Fruit fly (Drosophila melanogaster) whole organism, pupa: Measurements from ENCODE around the gene unc-119.

ENCODE experiments used
- CG10348 ChIP-seq: fragments of 200-800 bp; sonication (Bioruptor generic); IDR thresholded peaks from 2 replicates; pipeline ENCODE4 v1.3.6; 2022; ENCODE audit warnings: missing biosample characterization, missing genetic modification characterization
- CG17806 ChIP-seq: fragments of 200-800 bp; sonication (Bioruptor generic); optimal IDR thresholded peaks from 2 replicates; lab custom pipeline; 2018; ENCODE audit warnings: missing biosample characterization, mild to moderate bottlenecking, missing genetic modification characterization, moderate library complexity
- EcR ChIP-seq: fragments of 200-800 bp; sonication (Bioruptor generic); optimal IDR thresholded peaks from 3 replicates; lab custom pipeline; 2019; ENCODE audit warnings: missing biosample characterization, missing genetic modification characterization, mild to moderate bottlenecking, moderate library complexity, missing genetic modification reagents
- Pif1B ChIP-seq: fragments of 200-800 bp; sonication (Bioruptor generic); optimal IDR thresholded peaks from 3 replicates; lab custom pipeline; 2016; ENCODE audit warnings: missing biosample characterization, missing genetic modification characterization
- gl ChIP-seq: fragments of 200-800 bp; sonication (Bioruptor generic); optimal IDR thresholded peaks from 2 replicates; lab custom pipeline; 2018; ENCODE audit warnings: missing biosample characterization, mild to moderate bottlenecking, missing genetic modification characterization
- rn ChIP-seq: fragments of 200-800 bp; sonication (Bioruptor generic); IDR thresholded peaks from 2 replicates; pipeline ENCODE4 v1.3.6; 2022; ENCODE audit warnings: missing biosample characterization, missing genetic modification characterization

DNA sequence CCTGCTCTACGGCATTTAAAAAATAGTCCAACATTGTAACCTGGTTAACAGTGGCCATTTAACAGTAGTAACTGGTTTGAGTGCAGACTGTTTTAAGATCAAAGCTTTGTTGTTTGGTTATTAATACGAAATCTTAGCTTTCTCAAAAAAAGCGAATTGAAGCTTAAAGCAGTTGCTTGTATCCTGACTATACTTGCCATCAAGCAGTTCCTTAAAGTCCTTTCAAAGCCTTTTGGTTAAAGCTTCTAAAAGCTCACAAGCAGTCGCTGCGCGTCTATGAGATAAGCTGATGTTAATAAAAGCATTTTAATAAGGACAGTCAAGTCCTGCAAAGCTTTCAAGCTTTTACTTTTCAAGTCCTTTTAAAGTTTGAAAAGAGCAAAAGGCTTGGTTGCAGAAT is 49.6 kb upstream of the unc-119 start:
- TF ChIP-seq gl (tag; lab: Kevin White, UChicago) (no peak), CG10348 (GFP tag; lab: Robert Waterston, UW) (no peak), CG17806 (tag; lab: Kevin White, UChicago) (no peak), rn (GFP tag; lab: Robert Waterston, UW) (no peak), EcR (GFP tag; lab: Kevin White, UChicago) (no peak), Pif1B (no peak)
